Fruit fly (Drosophila melanogaster) whole organism, pupa: ENCODE data around the gene mRpS7.

ENCODE experiments used
- CG10348 ChIP-seq: fragments of 200-800 bp; sonication (Bioruptor generic); IDR thresholded peaks from 2 replicates; pipeline ENCODE4 v1.3.6; 2022; ENCODE audit warnings: missing biosample characterization, missing genetic modification characterization
- CG13204 ChIP-seq: fragments of 200-800 bp; sonication (Bioruptor generic); optimal IDR thresholded peaks from 2 replicates; lab custom pipeline; 2018; ENCODE audit warnings: missing biosample characterization, mild to moderate bottlenecking, missing genetic modification characterization, moderate library complexity
- CG17806 ChIP-seq: fragments of 200-800 bp; sonication (Bioruptor generic); optimal IDR thresholded peaks from 2 replicates; lab custom pipeline; 2018; ENCODE audit warnings: missing biosample characterization, mild to moderate bottlenecking, missing genetic modification characterization, moderate library complexity
- CG32121 ChIP-seq: fragments of 200-800 bp; sonication (Bioruptor generic); IDR thresholded peaks from 2 replicates; pipeline ENCODE4 v1.3.6; 2022; ENCODE audit warnings: missing biosample characterization, missing genetic modification characterization
- CG8301 ChIP-seq: fragments of 200-800 bp; sonication (Bioruptor generic); optimal IDR thresholded peaks from 2 replicates; lab custom pipeline; 2018; ENCODE audit warnings: missing biosample characterization, mild to moderate bottlenecking, missing genetic modification characterization
- D1 ChIP-seq: fragments of 200-800 bp; sonication (Bioruptor generic); optimal IDR thresholded peaks from 2 replicates; lab custom pipeline; 2018; ENCODE audit warnings: missing biosample characterization, mild to moderate bottlenecking, missing genetic modification characterization, moderate library complexity
- EcR ChIP-seq: fragments of 200-800 bp; sonication (Bioruptor generic); optimal IDR thresholded peaks from 3 replicates; lab custom pipeline; 2019; ENCODE audit warnings: missing biosample characterization, missing genetic modification characterization, mild to moderate bottlenecking, moderate library complexity, missing genetic modification reagents
- fd96Ca ChIP-seq: fragments of 200-800 bp; sonication (Bioruptor generic); IDR thresholded peaks from 3 replicates; pipeline ENCODE4 v1.3.6; 2022; ENCODE audit warnings: missing biosample characterization, missing genetic modification characterization

DNA sequence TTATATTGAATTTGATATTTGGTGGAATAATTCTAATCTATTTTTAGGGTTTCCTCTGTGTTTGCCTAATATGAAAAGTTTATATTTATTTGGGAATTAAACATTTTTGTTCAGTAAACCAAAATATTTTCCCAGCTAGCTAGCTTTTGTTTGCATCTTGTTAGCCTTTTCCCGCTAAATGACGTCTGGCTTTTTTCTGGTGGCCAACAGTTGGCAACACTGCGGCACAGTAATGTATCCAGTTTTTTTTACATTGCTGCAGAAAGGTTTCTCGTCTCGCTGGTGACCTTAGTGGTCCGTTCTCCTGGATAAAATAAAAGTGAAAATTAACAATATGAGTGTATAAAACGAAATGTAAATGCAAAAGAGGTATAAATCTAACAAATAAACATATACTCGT is 22.2 kb upstream of the mRpS7 start, which contains the start of gene lft:
- TF ChIP-seq EcR (GFP tag; lab: Kevin White, UChicago) (no peak), CG32121 (no peak), fd96Ca (GFP tag; lab: Robert Waterston, UW) (no peak), CG17806 (tag; lab: Kevin White, UChicago) (no peak), D1 (tag; lab: Kevin White, UChicago) (no peak), CG13204 (no peak), CG10348 (GFP tag; lab: Robert Waterston, UW) (no peak), CG8301 (no peak)
